Worm (Caenorhabditis elegans): ENCODE results near the gene K02D3.2.

K02D3.2 gene

DNA sequence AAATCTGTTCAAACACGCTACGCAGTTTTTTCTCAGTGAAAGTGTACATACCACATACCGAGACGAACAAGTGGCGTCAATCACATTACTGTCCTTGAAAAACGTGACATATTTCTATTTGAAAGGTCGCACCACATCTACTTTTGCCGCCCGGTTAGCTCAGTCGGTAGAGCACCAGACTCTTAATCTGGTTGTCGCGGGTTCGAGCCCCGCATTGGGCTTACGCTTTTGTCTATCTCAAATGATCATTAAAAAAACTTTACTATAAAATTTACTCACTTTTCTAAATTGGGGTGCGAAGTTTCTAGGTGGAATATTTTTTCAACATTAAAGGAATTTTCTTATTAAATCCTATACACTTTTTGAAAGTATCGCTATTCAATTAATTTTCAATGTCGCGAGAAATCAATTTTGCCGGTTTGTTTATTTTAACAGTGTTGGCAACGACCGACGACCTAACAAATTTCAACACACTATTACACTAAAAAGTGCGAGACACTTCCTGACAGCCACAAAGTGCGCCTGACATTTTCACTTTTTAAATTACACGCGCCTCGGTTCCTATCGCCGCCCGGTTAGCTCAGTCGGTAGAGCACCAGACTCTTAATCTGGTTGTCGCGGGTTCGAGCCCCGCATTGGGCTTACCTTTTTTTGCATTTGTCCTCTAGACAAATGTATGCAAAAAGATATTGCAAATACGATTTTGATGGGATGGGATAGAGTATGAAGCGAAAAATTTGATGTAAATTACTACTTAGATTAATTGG lies 18.6 kb upstream of the K02D3.2 start (continued):
- TF ChIP-seq lim-7 (GFP tag; IDR thresholded peaks at IDR 0.05), result peak; percentile 92
- no peak for TF ChIP-seq unc-62 (GFP tag; optimal IDR thresholded peaks at IDR 0.05 in 1 of 2)
- no peak for TF ChIP-seq unc-62 (tag; optimal IDR thresholded peaks at IDR 0.05)
- no peak for TF ChIP-seq lin-15B (tag; optimal IDR thresholded peaks at IDR 0.05)
- TF ChIP-seq fkh-10 (GFP tag; optimal IDR thresholded peaks at IDR 0.05), result no peak
- TF ChIP-seq mxl-2 (GFP tag; conservative IDR thresholded peaks at IDR 0.05), result peak; percentile 51; the same call in 1 of the 2 replicates
- 0 out of 2 replicates have a peak, but pooled peaks have one; percentile 61 for TF ChIP-seq D1046.2 (GFP tag; IDR thresholded peaks at IDR 0.05)
- TF ChIP-seq skn-1 (tag; optimal IDR thresholded peaks at IDR 0.05), result no peak
- TF ChIP-seq Y48G9A.11 (GFP tag; IDR thresholded peaks at IDR 0.05), result peak; percentile 54
- TF ChIP-seq zfp-3 (GFP tag; conservative IDR thresholded peaks at IDR 0.05), result peak; percentile 24; the same call in 1 of the 2 replicates
- TF ChIP-seq daf-19 (GFP tag; conservative IDR thresholded peaks at IDR 0.05), result no peak
- peak; percentile 86 for TF ChIP-seq egl-43 (GFP tag; IDR thresholded peaks at IDR 0.05)
- TF ChIP-seq zip-2 (tag; optimal IDR thresholded peaks at IDR 0.05), result no peak
- TF ChIP-seq unc-130 (GFP tag; optimal IDR thresholded peaks at IDR 0.05), result no peak
- TF ChIP-seq hif-1 (tag; optimal IDR thresholded peaks at IDR 0.05), result peak in 1 of 2 experiments; percentile 44
- no peak for TF ChIP-seq T20F7.1 (GFP tag; optimal IDR thresholded peaks at IDR 0.05)
- TF ChIP-seq madf-5 (GFP tag; IDR thresholded peaks at IDR 0.05), result 0 out of 4 replicates have a peak, but pooled peaks have one; percentile 45 to 80
- TF ChIP-seq hlh-11 (tag; optimal IDR thresholded peaks at IDR 0.05), result peak; percentile 12
- TF ChIP-seq fos-1 (tag; optimal IDR thresholded peaks at IDR 0.05), result no peak
- peak; percentile 95 for TF ChIP-seq Y105C5A.15 (GFP tag; IDR thresholded peaks at IDR 0.05)
- peak; percentile 42 for TF ChIP-seq hlh-30 (tag; optimal IDR thresholded peaks at IDR 0.05; ENCODE audit: insufficient read depth)
- no peak for TF ChIP-seq attf-4 (tag; optimal IDR thresholded peaks at IDR 0.05)
- TF ChIP-seq spr-1 (tag; optimal IDR thresholded peaks at IDR 0.05), result peak; percentile 38
- peak; percentile 55; the same call in 1 of the 2 replicates for TF ChIP-seq mdt-29 (GFP tag; IDR thresholded peaks at IDR 0.05)
- TF ChIP-seq nhr-6 (tag; optimal IDR thresholded peaks at IDR 0.05), result no peak
- no peak for TF ChIP-seq nhr-11 (tag; optimal IDR thresholded peaks at IDR 0.05)
- TF ChIP-seq arid-1 (GFP tag; conservative IDR thresholded peaks at IDR 0.05), result peak; percentile 81
- no peak for TF ChIP-seq nhr-10 (tag; optimal IDR thresholded peaks at IDR 0.05)
- no peak for TF ChIP-seq snpc-4 (tag; optimal IDR thresholded peaks at IDR 0.05)
- peak; percentile 63 for TF ChIP-seq php-3 (GFP tag; IDR thresholded peaks at IDR 0.05)
- TF ChIP-seq dve-1 (tag; optimal IDR thresholded peaks at IDR 0.05; ENCODE audit: insufficient read depth), result no peak
- TF ChIP-seq F26F4.8 (GFP tag; conservative IDR thresholded peaks at IDR 0.05), result peak; percentile 78; the same call in 1 of the 2 replicates
- no peak for TF ChIP-seq ces-1 (GFP tag; optimal IDR thresholded peaks at IDR 0.05)
- no peak for TF ChIP-seq mxl-3 (GFP tag; optimal IDR thresholded peaks at IDR 0.05)
- TF ChIP-seq ceh-62 (tag; optimal IDR thresholded peaks at IDR 0.05), result no peak
- peak; percentile 87 for TF ChIP-seq duxl-1 (tag; optimal IDR thresholded peaks at IDR 0.05; ENCODE audit: poor library complexity)
- TF ChIP-seq mdl-1 (tag; optimal IDR thresholded peaks at IDR 0.05), result no peak
- TF ChIP-seq vab-7 (GFP tag; IDR thresholded peaks at IDR 0.05), result peak; percentile 88
- TF ChIP-seq madf-9 (GFP tag; conservative IDR thresholded peaks at IDR 0.05), result peak; percentile 84
- TF ChIP-seq ceh-20 (GFP tag; IDR thresholded peaks at IDR 0.05), result peak; percentile 31; the same call in 1 of the 2 replicates
- peak; percentile 83 for TF ChIP-seq snpc-1.2 (GFP tag; IDR thresholded peaks at IDR 0.05)
- no peak for TF ChIP-seq ceh-28 (tag; optimal IDR thresholded peaks at IDR 0.05)
- TF ChIP-seq ama-1 (optimal IDR thresholded peaks at IDR 0.05), result no peak
- no peak for TF ChIP-seq tag-97 (GFP tag; IDR thresholded peaks at IDR 0.05)
- TF ChIP-seq dpl-1 (GFP tag; optimal IDR thresholded peaks at IDR 0.05), result no peak
- peak in 1 of 2 experiments; percentile 26 for TF ChIP-seq lsy-2 (tag; optimal IDR thresholded peaks at IDR 0.05)
- peak; percentile 89 for TF ChIP-seq F44E2.7 (GFP tag; IDR thresholded peaks at IDR 0.05)
- no peak; the same call in 1 of the 2 replicates for TF ChIP-seq set-16 (GFP tag; IDR thresholded peaks at IDR 0.05)
- peak; percentile 57; the same call in 1 of the 2 replicates for TF ChIP-seq pha-4 (GFP tag; IDR thresholded peaks at IDR 0.05)
- no peak for TF ChIP-seq pha-4 (tag; optimal IDR thresholded peaks at IDR 0.05)

All from whole organism, L4 larva.